Worm (Caenorhabditis elegans): ENCODE data around the gene ddi-1.

ddi-1 gene

ce11 chrIV:6517859-6518258 lies 4.8 kb upstream of the ddi-1 start, which contains the start of gene C01G5.7:
Gene C01G5.7, plus strand, starts transcription at chrIV:6518159.
- TF ChIP-seq unc-39 (tag; optimal IDR thresholded peaks at IDR 0.05): no peak
- no peak for TF ChIP-seq sma-3 (GFP tag; optimal IDR thresholded peaks at IDR 0.05)
- TF ChIP-seq skn-1 (tag; optimal IDR thresholded peaks at IDR 0.05): no peak
- no peak for TF ChIP-seq lsy-2 (tag; optimal IDR thresholded peaks at IDR 0.05)
- no peak for TF ChIP-seq lin-39 (tag; optimal IDR thresholded peaks at IDR 0.05)
- no peak for TF ChIP-seq lin-11 (tag; optimal IDR thresholded peaks at IDR 0.05)
- TF ChIP-seq nhr-10 (tag; optimal IDR thresholded peaks at IDR 0.05): no peak

ce11 chrIV:6519593-6519992 lies 3.1 kb upstream of the ddi-1 start, which contains the start of gene C01G5.9:
Gene C01G5.9, plus strand, starts transcription at chrIV:6519893.
- TF ChIP-seq elt-3 (tag; optimal IDR thresholded peaks at IDR 0.05) (no peak), fos-1 (tag; optimal IDR thresholded peaks at IDR 0.05) (peak; percentile 43)

- TF ChIP-seq sem-4 (tag; optimal IDR thresholded peaks at IDR 0.05) (no peak), ZK546.5 (tag; optimal IDR thresholded peaks at IDR 0.05) (no peak), elt-3 (tag; optimal IDR thresholded peaks at IDR 0.05) (no peak), nhr-11 (tag; optimal IDR thresholded peaks at IDR 0.05) (no peak)
These were observed 1.1 kb downstream of the ddi-1 start for ce11 chrIV:6523773-6524172.

ce11 chrIV:6524531-6524930 lies 1.9 kb downstream of the ddi-1 start, which contains the start of gene C01G5.5:
Gene C01G5.5, plus strand, starts transcription at chrIV:6524610.
- TF ChIP-seq nhr-77 (tag; optimal IDR thresholded peaks at IDR 0.05): no peak
- TF ChIP-seq nhr-23 (tag; optimal IDR thresholded peaks at IDR 0.05): no peak
- TF ChIP-seq zag-1 (tag; optimal IDR thresholded peaks at IDR 0.05): no peak
- TF ChIP-seq gmeb-1 (tag; optimal IDR thresholded peaks at IDR 0.05): no peak
- TF ChIP-seq unc-62 (GFP tag; optimal IDR thresholded peaks at IDR 0.05): no peak
- no peak for TF ChIP-seq nhr-6 (tag; optimal IDR thresholded peaks at IDR 0.05)
- no peak for TF ChIP-seq mab-5 (tag; optimal IDR thresholded peaks at IDR 0.05)
- TF ChIP-seq nhr-237 (tag; optimal IDR thresholded peaks at IDR 0.05): no peak
- no peak for TF ChIP-seq ceh-82 (tag; optimal IDR thresholded peaks at IDR 0.05)
- no peak for TF ChIP-seq peb-1 (tag; optimal IDR thresholded peaks at IDR 0.05)
- TF ChIP-seq lin-39 (tag; optimal IDR thresholded peaks at IDR 0.05): no peak
- TF ChIP-seq ztf-4 (tag; optimal IDR thresholded peaks at IDR 0.05): no peak
- no peak for TF ChIP-seq mdl-1 (tag; optimal IDR thresholded peaks at IDR 0.05)
- no peak for TF ChIP-seq unc-39 (tag; optimal IDR thresholded peaks at IDR 0.05)
- no peak for TF ChIP-seq elt-1 (tag; optimal IDR thresholded peaks at IDR 0.05)
- TF ChIP-seq nhr-12 (tag; optimal IDR thresholded peaks at IDR 0.05): no peak

ce11 chrIV:6526522-6526921 lies 3.9 kb downstream of the ddi-1 start:
- TF ChIP-seq snpc-4 (tag; optimal IDR thresholded peaks at IDR 0.05) (no peak), blmp-1 (tag; optimal IDR thresholded peaks at IDR 0.05; ENCODE audit: insufficient read depth) (no peak), elt-1 (tag; optimal IDR thresholded peaks at IDR 0.05) (no peak), gmeb-1 (tag; optimal IDR thresholded peaks at IDR 0.05) (no peak), F13H6.1 (tag; optimal IDR thresholded peaks at IDR 0.05) (no peak), nhr-12 (tag; optimal IDR thresholded peaks at IDR 0.05) (no peak), R02D3.7 (tag; optimal IDR thresholded peaks at IDR 0.05) (no peak)

ce11 chrIV:6528202-6528601 lies 5.5 kb downstream of the ddi-1 start:
- TF ChIP-seq nhr-6 (tag; optimal IDR thresholded peaks at IDR 0.05) (no peak), crh-2 (tag; optimal IDR thresholded peaks at IDR 0.05) (no peak), unc-62 (GFP tag; optimal IDR thresholded peaks at IDR 0.05) (no peak)

- TF ChIP-seq lin-13 (GFP tag; optimal IDR thresholded peaks at IDR 0.05) (no peak), Y55F3AM.14 (GFP tag; optimal IDR thresholded peaks at IDR 0.05) (no peak), R02D3.7 (tag; optimal IDR thresholded peaks at IDR 0.05) (no peak), mab-5 (tag; optimal IDR thresholded peaks at IDR 0.05) (no peak), C34F6.9 (tag; optimal IDR thresholded peaks at IDR 0.05) (no peak), nhr-23 (tag; optimal IDR thresholded peaks at IDR 0.05) (no peak), ztf-1 (GFP tag; conservative IDR thresholded peaks at IDR 0.05) (no peak), sem-4 (tag; optimal IDR thresholded peaks at IDR 0.05) (no peak), ztf-11 (tag; optimal IDR thresholded peaks at IDR 0.05) (no peak), lsy-2 (tag; optimal IDR thresholded peaks at IDR 0.05) (no peak), ztf-4 (tag; optimal IDR thresholded peaks at IDR 0.05) (no peak), F13H6.1 (tag; optimal IDR thresholded peaks at IDR 0.05) (no peak), nhr-237 (tag; optimal IDR thresholded peaks at IDR 0.05) (no peak), egl-27 (tag; optimal IDR thresholded peaks at IDR 0.05) (no peak), elt-1 (tag; optimal IDR thresholded peaks at IDR 0.05) (no peak)
These were observed 7.2 kb downstream of the ddi-1 start for ce11 chrIV:6529832-6530231.
